Fruit fly (Drosophila melanogaster) whole organism, embryonic: ENCODE data around the gene Kdm5.

Experiments
- Atf6 ChIP-seq: fragments of 200-800 bp; sonication (Bioruptor generic); IDR thresholded peaks from 2 replicates; pipeline ENCODE4 v1.3.6; 2022; ENCODE audit warnings: missing biosample characterization, missing genetic modification characterization
- CG10209 ChIP-seq: fragments of 200-800 bp; sonication (Bioruptor generic); optimal IDR thresholded peaks from 3 replicates; lab custom pipeline; 2017; ENCODE audit warnings: missing biosample characterization, mild to moderate bottlenecking, missing genetic modification characterization, missing genetic modification reagents
- CG11695 ChIP-seq: fragments of 200-800 bp; sonication (Bioruptor generic); IDR thresholded peaks from 3 replicates; pipeline ENCODE4 v1.3.6; 2022; ENCODE audit warnings: missing biosample characterization, missing genetic modification characterization
- CG1603 ChIP-seq: fragments of 200-800 bp; sonication (Bioruptor generic); optimal IDR thresholded peaks from 2 replicates; lab custom pipeline; 2019; ENCODE audit warnings: missing biosample characterization, mild to moderate bottlenecking, missing genetic modification characterization, moderate library complexity
- CG17802 ChIP-seq: fragments of 200-800 bp; sonication (Bioruptor generic); optimal IDR thresholded peaks from 2 replicates; lab custom pipeline; 2018; ENCODE audit warnings: missing biosample characterization, mild to moderate bottlenecking, missing genetic modification characterization, moderate library complexity
- CG1792 ChIP-seq: fragments of 200-800 bp; sonication (Bioruptor generic); optimal IDR thresholded peaks from 2 replicates; lab custom pipeline; 2016; ENCODE audit warnings: missing biosample characterization, missing genetic modification characterization
- CG18764 ChIP-seq: fragments of 200-800 bp; sonication (Bioruptor generic); optimal IDR thresholded peaks from 3 replicates; lab custom pipeline; 2016; ENCODE audit warnings: missing biosample characterization, missing genetic modification characterization
- CG3838 ChIP-seq: fragments of 200-800 bp; sonication (Bioruptor generic); optimal IDR thresholded peaks from 3 replicates; lab custom pipeline; 2016; ENCODE audit warnings: missing biosample characterization, missing genetic modification characterization
- CG43689 ChIP-seq: fragments of 200-800 bp; sonication (Bioruptor generic); IDR thresholded peaks from 2 replicates; pipeline ENCODE4 v1.3.6; 2022; ENCODE audit warnings: missing biosample characterization, missing genetic modification characterization
- CG4820 ChIP-seq: fragments of 200-800 bp; sonication (Bioruptor generic); optimal IDR thresholded peaks from 3 replicates; lab custom pipeline; 2016; ENCODE audit warnings: missing biosample characterization, missing genetic modification characterization
- CG6654 ChIP-seq: fragments of 200-800 bp; sonication (Bioruptor generic); optimal IDR thresholded peaks from 2 replicates; lab custom pipeline; 2017; ENCODE audit warnings: missing biosample characterization, mild to moderate bottlenecking, missing genetic modification characterization
- CG6765 ChIP-seq: fragments of 200-800 bp; sonication (Bioruptor generic); optimal IDR thresholded peaks from 3 replicates; lab custom pipeline; 2017; ENCODE audit warnings: missing biosample characterization, mild to moderate bottlenecking, missing genetic modification characterization
- CG8924 ChIP-seq: fragments of 200-800 bp; optimal IDR thresholded peaks from 3 replicates; lab custom pipeline; 2019; ENCODE audit warnings: missing biosample characterization, mild to moderate bottlenecking, missing genetic modification characterization, moderate library complexity
- CG9215 ChIP-seq: fragments of 200-800 bp; sonication (Bioruptor generic); IDR thresholded peaks from 2 replicates; pipeline ENCODE4 v1.3.6; 2022; ENCODE audit warnings: missing biosample characterization, missing genetic modification characterization
- CG9609 ChIP-seq: fragments of 200-800 bp; sonication (Bioruptor generic); optimal IDR thresholded peaks from 3 replicates; lab custom pipeline; 2016; ENCODE audit warnings: missing biosample characterization, missing genetic modification characterization
- Camta ChIP-seq: fragments of 200-800 bp; sonication (Bioruptor generic); optimal IDR thresholded peaks from 2 replicates; lab custom pipeline; 2016; ENCODE audit warnings: missing biosample characterization, missing genetic modification characterization
- Dek ChIP-seq: fragments of 200-800 bp; sonication (Bioruptor generic); optimal IDR thresholded peaks from 3 replicates; lab custom pipeline; 2019; ENCODE audit warnings: missing biosample characterization, mild to moderate bottlenecking, missing genetic modification characterization, moderate library complexity
- Drgx ChIP-seq: fragments of 200-800 bp; sonication (Bioruptor generic); IDR thresholded peaks from 2 replicates; pipeline ENCODE4 v1.3.6; 2022; ENCODE audit warnings: missing biosample characterization, missing genetic modification characterization
- Hmr ChIP-seq: fragments of 200-800 bp; sonication (Bioruptor generic); optimal IDR thresholded peaks from 3 replicates; lab custom pipeline; 2017; ENCODE audit warnings: mild to moderate bottlenecking, missing biosample characterization, missing genetic modification reagents, missing genetic modification characterization
- Hr3 ChIP-seq: fragments of 200-800 bp; sonication (Bioruptor generic); optimal IDR thresholded peaks from 3 replicates; lab custom pipeline; 2016; ENCODE audit warnings: missing biosample characterization, missing genetic modification characterization
- Hr51 ChIP-seq, 2 experiments: fragments of 200-800 bp; sonication (Bioruptor generic); optimal IDR thresholded peaks; 2 replicates in 1 of 2; 3 replicates in 1 of 2; lab custom pipeline; 2016 to 2018; ENCODE audit warnings: missing biosample characterization in 2 of 2, missing genetic modification characterization in 2 of 2, mild to moderate bottlenecking in 1 of 2, moderate library complexity in 1 of 2
- Hsf ChIP-seq: fragments of 200-800 bp; sonication (Bioruptor generic); optimal IDR thresholded peaks from 3 replicates; lab custom pipeline; 2016; ENCODE audit warnings: missing biosample characterization, missing genetic modification characterization
- Lpt ChIP-seq: fragments of >200 bp; optimal IDR thresholded peaks from 2 replicates; lab custom pipeline; 2018; ENCODE audit warnings: missing biosample characterization, missing genetic modification characterization
- NK7.1 ChIP-seq: fragments of 200-800 bp; sonication (Bioruptor generic); optimal IDR thresholded peaks from 3 replicates; lab custom pipeline; 2016; ENCODE audit warnings: missing biosample characterization, missing genetic modification characterization
- Nf-YA ChIP-seq: fragments of 200-800 bp; sonication (Bioruptor generic); IDR thresholded peaks from 2 replicates; pipeline ENCODE4 v1.3.6; 2022; ENCODE audit warnings: missing biosample characterization, missing genetic modification characterization
- Optix ChIP-seq: fragments of 200-800 bp; sonication (Bioruptor generic); IDR thresholded peaks from 3 replicates; pipeline ENCODE4 v1.3.6; 2022; ENCODE audit warnings: missing biosample characterization, missing genetic modification characterization
- PHDP ChIP-seq: fragments of 200-800 bp; sonication (Bioruptor generic); optimal IDR thresholded peaks from 3 replicates; lab custom pipeline; 2018; ENCODE audit warnings: missing biosample characterization, mild to moderate bottlenecking, missing genetic modification characterization, moderate library complexity
- Sin3A ChIP-seq: fragments of >200 bp; optimal IDR thresholded peaks from 2 replicates; lab custom pipeline; 2018
- Usf ChIP-seq: fragments of 200-800 bp; sonication (Bioruptor generic); optimal IDR thresholded peaks from 2 replicates; lab custom pipeline; 2017; ENCODE audit warnings: missing genotype, missing biosample characterization, missing genetic modification characterization
- chn ChIP-seq: fragments of 200-800 bp; sonication (Bioruptor generic); optimal IDR thresholded peaks from 2 replicates; lab custom pipeline; 2016; ENCODE audit warnings: missing biosample characterization, missing genetic modification characterization
- dm ChIP-seq: fragments of 200-800 bp; sonication (Bioruptor generic); optimal IDR thresholded peaks from 3 replicates; lab custom pipeline; 2016; ENCODE audit warnings: missing biosample characterization, missing genetic modification characterization
- ewg ChIP-seq: fragments of 200-800 bp; sonication (Bioruptor generic); optimal IDR thresholded peaks from 3 replicates; lab custom pipeline; 2017; ENCODE audit warnings: mild to moderate bottlenecking, missing biosample characterization, missing genetic modification reagents, missing genetic modification characterization
- exex ChIP-seq: fragments of 200-800 bp; sonication (Bioruptor generic); optimal IDR thresholded peaks from 4 replicates; lab custom pipeline; 2018; ENCODE audit warnings: missing biosample characterization, mild to moderate bottlenecking, missing genetic modification characterization, moderate library complexity
- fd3F ChIP-seq: fragments of 200-800 bp; sonication (Bioruptor generic); optimal IDR thresholded peaks from 2 replicates; lab custom pipeline; 2018; ENCODE audit warnings: missing biosample characterization, mild to moderate bottlenecking, missing genetic modification characterization, moderate library complexity
- ftz-f1 ChIP-seq: fragments of 200-800 bp; sonication (Bioruptor generic); optimal IDR thresholded peaks from 2 replicates; lab custom pipeline; 2016; ENCODE audit warnings: missing biosample characterization, missing genetic modification characterization
- gsb-n ChIP-seq: fragments of 200-800 bp; sonication (Bioruptor generic); optimal IDR thresholded peaks from 3 replicates; lab custom pipeline; 2018; ENCODE audit warnings: missing biosample characterization, mild to moderate bottlenecking, missing genetic modification characterization
- her ChIP-seq: fragments of 200-800 bp; sonication (Bioruptor generic); optimal IDR thresholded peaks from 2 replicates; lab custom pipeline; 2016; ENCODE audit warnings: missing biosample characterization, missing genetic modification characterization
- nmo ChIP-seq: fragments of 200-800 bp; sonication (Bioruptor generic); optimal IDR thresholded peaks from 2 replicates; lab custom pipeline; 2018; ENCODE audit warnings: missing biosample characterization, mild to moderate bottlenecking, missing genetic modification characterization, moderate library complexity
- org-1 ChIP-seq: fragments of 200-800 bp; sonication (Bioruptor generic); optimal IDR thresholded peaks from 2 replicates; lab custom pipeline; 2017; ENCODE audit warnings: missing biosample characterization, missing genetic modification characterization
- phol ChIP-seq: fragments of 200-800 bp; sonication (Bioruptor generic); optimal IDR thresholded peaks from 3 replicates; lab custom pipeline; 2018; ENCODE audit warnings: missing biosample characterization, mild to moderate bottlenecking, missing genetic modification characterization, moderate library complexity
- pzg ChIP-seq: fragments of 200-800 bp; sonication (Bioruptor generic); optimal IDR thresholded peaks from 3 replicates; lab custom pipeline; 2018; ENCODE audit warnings: missing biosample characterization, mild to moderate bottlenecking, missing genetic modification characterization, moderate library complexity
- ranshi ChIP-seq: fragments of 200-800 bp; sonication (Bioruptor generic); IDR thresholded peaks from 2 replicates; pipeline ENCODE4 v1.3.6; 2022; ENCODE audit warnings: missing biosample characterization, missing genetic modification characterization
- ro ChIP-seq: fragments of 200-800 bp; sonication (Bioruptor generic); IDR thresholded peaks from 2 replicates; pipeline ENCODE4 v1.3.6; 2022; ENCODE audit warnings: missing biosample characterization, missing genetic modification characterization
- schlank ChIP-seq: fragments of 200-800 bp; sonication (Bioruptor generic); optimal IDR thresholded peaks from 2 replicates; lab custom pipeline; 2018; ENCODE audit warnings: missing biosample characterization, mild to moderate bottlenecking, missing genetic modification characterization
- sens ChIP-seq: fragments of 200-800 bp; sonication (Bioruptor generic); peaks from one replicate; lab custom pipeline; 2016; ENCODE audit warnings: missing biosample characterization, missing genetic modification characterization
- sens-2 ChIP-seq: fragments of 200-800 bp; sonication (Bioruptor generic); IDR thresholded peaks from 2 replicates; pipeline ENCODE4 v1.3.6; 2022; ENCODE audit warnings: missing biosample characterization, missing genetic modification characterization
- slou ChIP-seq: fragments of 200-800 bp; sonication (Bioruptor generic); optimal IDR thresholded peaks from 3 replicates; lab custom pipeline; 2016; ENCODE audit warnings: missing biosample characterization, missing genetic modification characterization
- sug ChIP-seq: fragments of 200-800 bp; optimal IDR thresholded peaks from 2 replicates; lab custom pipeline; 2019; ENCODE audit warnings: missing biosample characterization, mild to moderate bottlenecking, missing genetic modification characterization, moderate library complexity
- vfl ChIP-seq: fragments of 200-800 bp; sonication (Bioruptor generic); optimal IDR thresholded peaks from 2 replicates; lab custom pipeline; 2016; ENCODE audit warnings: missing biosample characterization, missing genetic modification characterization
- vvl ChIP-seq: fragments of 200-800 bp; sonication (Bioruptor generic); IDR thresholded peaks from 2 replicates; pipeline ENCODE4 v1.3.6; 2022; ENCODE audit warnings: missing biosample characterization, missing genetic modification characterization

Kdm5 gene

dm6 chr2L:6045972-6046718, 46.8 kb upstream of the Kdm5 start, which contains the start of gene Pfas (continued):
- TF ChIP-seq pzg (GFP tag; lab: Kevin White, UChicago): peak; percentile 65
- TF ChIP-seq vvl (GFP tag; lab: Robert Waterston, UW): peak; percentile 47; the same call in 1 of the 2 replicates
- TF ChIP-seq Usf (GFP tag; lab: Kevin White, UChicago): no peak
- 0 out of 3 replicates have a peak, but pooled peaks have one; percentile 21 for TF ChIP-seq CG11695
- peak; percentile 25 for TF ChIP-seq org-1 (GFP tag; lab: Kevin White, UChicago)
- TF ChIP-seq sens (GFP tag; lab: Kevin White, UChicago): peak; percentile 87
- TF ChIP-seq CG4820: peak; percentile 28
- peak; percentile 46 for TF ChIP-seq CG6765 (GFP tag; lab: Kevin White, UChicago)
- TF ChIP-seq CG43689 (GFP tag; lab: Robert Waterston, UW): no peak
- peak; percentile 14 for TF ChIP-seq chn (GFP tag; lab: Kevin White, UChicago)
- TF ChIP-seq CG9609: peak; percentile 48
- TF ChIP-seq Drgx (GFP tag; lab: Robert Waterston, UW): 0 out of 2 replicates have a peak, but pooled peaks have one; percentile 26
- TF ChIP-seq sens-2: no peak
- no peak for TF ChIP-seq gsb-n (tag; lab: Kevin White, UChicago)
- TF ChIP-seq nmo (GFP tag; lab: Kevin White, UChicago): no peak
- no peak for TF ChIP-seq Nf-YA (GFP tag; lab: Robert Waterston, UW)
- peak in 1 of 2 experiments; percentile 11 for TF ChIP-seq Hr51 (GFP tag; optimal IDR thresholded peaks at IDR 0.05; lab: Kevin White, UChicago)
- TF ChIP-seq Camta (GFP tag; lab: Kevin White, UChicago): peak; percentile 52
- TF ChIP-seq vfl (GFP tag; lab: Kevin White, UChicago): peak; percentile 64
- TF ChIP-seq ro (GFP tag; lab: Robert Waterston, UW): no peak
- TF ChIP-seq Dek (tag; lab: Kevin White, UChicago): peak; percentile 73
- TF ChIP-seq Atf6 (GFP tag; lab: Robert Waterston, UW): peak; percentile 61
- TF ChIP-seq sug: peak; percentile 68
- TF ChIP-seq Lpt: no peak
- TF ChIP-seq CG1603 (tag; lab: Kevin White, UChicago): peak; percentile 58
- TF ChIP-seq fd3F (GFP tag; lab: Kevin White, UChicago): no peak
- peak; percentile 39 for TF ChIP-seq dm (GFP tag; lab: Kevin White, UChicago)
- TF ChIP-seq Hmr (GFP tag; lab: Kevin White, UChicago): peak; percentile 80
- no peak for TF ChIP-seq Optix (GFP tag; lab: Robert Waterston, UW)
- peak; percentile 6 for TF ChIP-seq ewg (GFP tag; lab: Kevin White, UChicago)
- peak; percentile 70 for TF ChIP-seq CG6654
- TF ChIP-seq CG10209 (GFP tag; lab: Kevin White, UChicago): peak; percentile 41
- TF ChIP-seq Hsf (GFP tag; lab: Kevin White, UChicago): peak; percentile 45
- no peak for TF ChIP-seq slou
- TF ChIP-seq phol (tag; lab: Kevin White, UChicago): peak; percentile 21
- TF ChIP-seq CG18764 (GFP tag; lab: Kevin White, UChicago): no peak
- peak; percentile 23; the same call in 1 of the 2 replicates for TF ChIP-seq CG9215 (GFP tag; lab: Robert Waterston, UW)
- peak; percentile 36 for TF ChIP-seq CG8924 (tag; lab: Kevin White, UChicago)
- peak; percentile 65 for TF ChIP-seq ftz-f1 (GFP tag; lab: Kevin White, UChicago)
- TF ChIP-seq schlank: peak; percentile 45
- TF ChIP-seq PHDP (tag; lab: Kevin White, UChicago): peak; percentile 66
- peak; percentile 64 for TF ChIP-seq ranshi (GFP tag; lab: Robert Waterston, UW)
- TF ChIP-seq CG17802: no peak
- peak; percentile 72 for TF ChIP-seq her
- TF ChIP-seq CG3838: no peak
- peak; percentile 13 for TF ChIP-seq Hr3 (GFP tag; lab: Kevin White, UChicago)
- TF ChIP-seq CG1792 (GFP tag; lab: Kevin White, UChicago): peak; percentile 57
- peak; percentile 41 for TF ChIP-seq NK7.1 (GFP tag; lab: Kevin White, UChicago)
- TF ChIP-seq exex (tag; lab: Kevin White, UChicago): peak; percentile 78
- TF ChIP-seq Sin3A (lab: Kevin White, UChicago): no peak
